Fruit fly (Drosophila melanogaster): ENCODE results near the gene spri.

spri gene

dm6 chrX:10474625-10475024, 110.6 kb downstream of the spri start, which contains the start of gene nocte (continued):
- TF ChIP-seq Hr51 (GFP tag; optimal IDR thresholded peaks at IDR 0.05) (no peak), nerfin-2 (GFP tag; IDR thresholded peaks at IDR 0.05; ENCODE audit: partially characterized antibody) (0 out of 2 replicates have a peak, but pooled peaks have one; percentile 12), MESR4 (GFP tag; optimal IDR thresholded peaks at IDR 0.05) (peak; percentile 8), CG4617 (GFP tag; optimal IDR thresholded peaks at IDR 0.05; ENCODE audit: borderline replicate concordance) (peak; percentile 52), CG3847 (GFP tag; IDR thresholded peaks at IDR 0.05) (peak; percentile 57), hb (GFP tag; IDR thresholded peaks at IDR 0.05; ENCODE audit: partially characterized antibody) (0 out of 3 replicates have a peak, but pooled peaks have one; percentile 37), Sin3A (optimal IDR thresholded peaks at IDR 0.05) (peak; percentile 53), Eip74EF (GFP tag; optimal IDR thresholded peaks at IDR 0.05) (no peak), YL-1 (GFP tag; optimal IDR thresholded peaks at IDR 0.05) (peak; percentile 41), Dp (GFP tag; optimal IDR thresholded peaks at IDR 0.05) (peak; percentile 29), crol (GFP tag; IDR thresholded peaks at IDR 0.05) (no peak), trem (tag; optimal IDR thresholded peaks at IDR 0.05) (peak; percentile 65), CG32767 (GFP tag; IDR thresholded peaks at IDR 0.05) (peak; percentile 87), CG11247 (GFP tag; IDR thresholded peaks at IDR 0.05) (no peak), nmo (GFP tag; optimal IDR thresholded peaks at IDR 0.05) (peak; percentile 23), disco-r (GFP tag; optimal IDR thresholded peaks at IDR 0.05) (no peak), sob (GFP tag; IDR thresholded peaks at IDR 0.05) (no peak), Dad (GFP tag; optimal IDR thresholded peaks at IDR 0.05) (no peak), MBD-R2 (GFP tag; IDR thresholded peaks at IDR 0.05) (peak; percentile 62), Dip3 (GFP tag; optimal IDR thresholded peaks at IDR 0.05) (peak; percentile 1), ro (GFP tag; IDR thresholded peaks at IDR 0.05) (no peak), CG14860 (GFP tag; IDR thresholded peaks at IDR 0.05; ENCODE audit: partially characterized antibody) (peak; percentile 37; the same call in 1 of the 3 replicates), Scr (GFP tag; IDR thresholded peaks at IDR 0.05; ENCODE audit: partially characterized antibody) (peak; percentile 62), seq (GFP tag; IDR thresholded peaks at IDR 0.05) (no peak), CG12391 (tag; optimal IDR thresholded peaks at IDR 0.05) (peak; percentile 20), CG17568 (GFP tag; optimal IDR thresholded peaks at IDR 0.05) (no peak), ftz-f1 (GFP tag; optimal IDR thresholded peaks at IDR 0.05) (no peak), pzg (GFP tag; optimal IDR thresholded peaks at IDR 0.05) (peak; percentile 56), Oaz (GFP tag; IDR thresholded peaks at IDR 0.05) (no peak), Xrp1 (GFP tag; IDR thresholded peaks at IDR 0.05) (no peak), psq (GFP tag; optimal IDR thresholded peaks at IDR 0.05) (no peak), CG30020 (tag; optimal IDR thresholded peaks at IDR 0.05) (peak; percentile 20), Ptx1 (GFP tag; IDR thresholded peaks at IDR 0.05) (no peak), dm (GFP tag; optimal IDR thresholded peaks at IDR 0.05) (peak; percentile 11), inv (GFP tag; IDR thresholded peaks at IDR 0.05; ENCODE audit: partially characterized antibody) (0 out of 2 replicates have a peak, but pooled peaks have one; percentile 10), sd (tag; optimal IDR thresholded peaks at IDR 0.05) (peak; percentile 24), dpn (GFP tag; optimal IDR thresholded peaks at IDR 0.05) (peak; percentile 5 to 11), chif (GFP tag; optimal IDR thresholded peaks at IDR 0.05) (peak in 1 of 2 experiments; percentile 12), sens (GFP tag) (peak; percentile 85), unc-4 (GFP tag; IDR thresholded peaks at IDR 0.05; ENCODE audit: partially characterized antibody) (peak; percentile 48; the same call in 1 of the 2 replicates), kah (GFP tag; optimal IDR thresholded peaks at IDR 0.05) (no peak), CG1647 (GFP tag; optimal IDR thresholded peaks at IDR 0.05) (no peak), pb (GFP tag; optimal IDR thresholded peaks at IDR 0.05) (no peak), Bgb (GFP tag; IDR thresholded peaks at IDR 0.05; ENCODE audit: partially characterized antibody) (peak; percentile 57), ap (GFP tag; IDR thresholded peaks at IDR 0.05) (no peak), CG7963 (GFP tag; IDR thresholded peaks at IDR 0.05; ENCODE audit: partially characterized antibody) (no peak), sqz (GFP tag; optimal IDR thresholded peaks at IDR 0.05) (peak; percentile 0), CG9437 (GFP tag; optimal IDR thresholded peaks at IDR 0.05) (peak; percentile 73), HLH4C (GFP tag; IDR thresholded peaks at IDR 0.05; ENCODE audit: partially characterized antibody) (0 out of 3 replicates have a peak, but pooled peaks have one; percentile 46), CG15514 (GFP tag; optimal IDR thresholded peaks at IDR 0.05) (peak; percentile 20)

Data from whole organism, embryonic.